Fruit fly (Drosophila melanogaster): ENCODE results near the gene SP555.

Gene SP555

DNA sequence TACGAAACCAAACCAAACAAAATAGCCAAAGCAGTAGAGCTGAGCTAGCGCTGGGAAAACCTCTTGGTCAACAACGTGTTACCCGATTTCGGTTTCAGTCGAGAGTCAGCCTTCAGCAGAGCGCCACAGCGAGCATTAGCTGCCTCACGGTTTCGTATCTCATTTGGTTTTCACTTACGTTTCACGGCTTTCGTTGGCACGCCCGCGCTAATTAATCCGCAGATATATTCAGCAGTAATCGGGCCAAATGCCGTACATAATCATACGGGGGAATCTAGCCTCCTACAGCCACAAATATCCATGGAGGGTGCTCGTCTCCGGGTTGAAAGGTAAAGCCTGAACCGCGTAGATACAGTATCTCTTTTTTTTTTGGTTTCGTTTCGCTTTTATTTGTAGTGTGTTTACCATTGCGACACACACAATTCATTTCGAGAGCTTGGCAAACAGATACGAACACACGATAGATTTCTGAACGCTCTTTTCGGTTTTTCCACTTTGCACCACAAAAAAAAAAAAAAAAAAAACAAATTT lies 6.9 kb downstream of the SP555 start, which contains the start of gene CG31650:
TSS of gene CG31650 (minus strand) at position 352 of the 531 bp plus-strand sequence.
- no peak for TF ChIP-seq usp (GFP tag; optimal IDR thresholded peaks at IDR 0.05)
- no peak for TF ChIP-seq pan (optimal IDR thresholded peaks at IDR 0.05)
- no peak for TF ChIP-seq CG8478 (optimal IDR thresholded peaks at IDR 0.05)
- no peak for TF ChIP-seq psq (optimal IDR thresholded peaks at IDR 0.05)
- no peak for TF ChIP-seq EcR (GFP tag; optimal IDR thresholded peaks at IDR 0.05)
- TF ChIP-seq Dll (optimal IDR thresholded peaks at IDR 0.05) = no peak

DNA sequence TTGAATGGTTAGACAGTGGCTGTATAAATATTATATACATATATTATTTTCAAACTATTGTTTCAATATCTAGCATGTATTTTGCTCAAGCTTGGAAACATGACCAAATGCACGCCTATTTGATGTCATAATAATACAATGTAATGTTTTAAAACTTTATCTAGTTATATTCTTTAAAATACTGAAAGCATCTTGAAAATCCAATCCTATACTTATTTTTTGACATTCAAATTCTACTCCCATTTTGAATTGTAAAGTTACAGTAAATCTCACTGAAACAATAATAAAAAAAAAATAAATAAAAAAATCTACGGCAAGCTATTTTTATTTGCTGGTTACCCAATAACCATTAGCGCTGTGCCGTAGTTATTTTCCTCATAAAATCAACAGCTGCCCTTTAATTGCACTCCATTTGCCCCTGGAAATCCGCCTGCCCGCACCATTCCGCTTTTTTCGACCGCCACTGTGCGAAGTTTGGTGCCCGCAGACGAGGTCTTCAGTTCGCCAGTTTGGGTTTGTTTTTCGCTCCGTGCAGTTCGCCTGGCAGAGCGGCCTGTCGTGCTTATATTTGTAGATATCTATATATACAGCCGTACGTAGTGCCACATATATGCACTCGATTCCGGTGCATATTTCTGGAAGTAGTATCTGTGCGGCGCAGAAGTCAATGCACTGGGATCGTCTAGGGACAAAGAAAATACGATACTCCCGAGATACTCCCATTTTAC lies 7.5 kb downstream of the SP555 start:
- TF ChIP-seq Dll (optimal IDR thresholded peaks at IDR 0.05) = no peak

DNA sequence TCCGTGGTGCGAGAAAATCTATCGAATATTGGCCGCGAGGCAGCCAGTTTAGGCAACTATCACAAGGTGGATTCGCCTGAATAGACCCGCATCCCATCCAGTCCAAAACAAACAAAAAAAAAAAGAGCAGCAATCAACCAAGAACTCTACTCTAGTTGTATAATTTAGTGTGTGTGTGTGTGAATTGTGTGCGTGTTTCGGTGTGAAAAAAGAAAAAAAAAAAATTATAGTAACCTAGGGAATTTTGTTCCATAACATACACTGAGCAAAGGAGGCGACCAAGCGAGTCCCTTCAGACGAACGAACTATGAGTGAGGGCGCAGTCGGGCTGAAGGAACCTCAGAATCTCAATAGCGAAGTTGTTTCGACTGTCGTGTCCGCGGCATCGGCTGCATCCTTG lies 8.8 kb downstream of the SP555 start:
- TF ChIP-seq pan (optimal IDR thresholded peaks at IDR 0.05) (no peak), Dll (optimal IDR thresholded peaks at IDR 0.05) (no peak), CG8478 (optimal IDR thresholded peaks at IDR 0.05) (no peak), psq (optimal IDR thresholded peaks at IDR 0.05) (no peak), EcR (GFP tag; optimal IDR thresholded peaks at IDR 0.05) (no peak), usp (GFP tag; optimal IDR thresholded peaks at IDR 0.05) (no peak)

DNA sequence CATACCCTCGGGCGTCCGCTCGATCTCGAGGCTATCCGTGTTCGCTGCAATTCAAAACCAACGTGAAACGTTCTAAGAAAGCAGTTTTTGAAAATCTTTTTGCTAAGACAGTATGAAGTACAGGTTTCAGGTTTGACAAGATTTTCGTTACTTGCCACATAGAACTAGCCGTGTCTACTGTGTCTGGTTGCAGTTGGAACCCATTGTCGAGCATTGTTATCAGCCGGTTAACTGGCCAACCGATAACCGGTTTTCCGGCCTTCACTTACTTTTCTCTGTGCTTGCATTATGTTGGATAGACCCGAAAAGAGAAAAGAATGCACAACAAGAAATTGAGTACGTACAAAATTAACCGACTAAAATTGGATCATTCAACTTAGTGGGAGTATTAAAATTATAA lies 12.5 kb downstream of the SP555 start:
- no peak for TF ChIP-seq CG8478 (optimal IDR thresholded peaks at IDR 0.05)
- TF ChIP-seq pan (optimal IDR thresholded peaks at IDR 0.05) = no peak
- no peak for TF ChIP-seq EcR (GFP tag; optimal IDR thresholded peaks at IDR 0.05)

- TF ChIP-seq EcR (GFP tag; optimal IDR thresholded peaks at IDR 0.05) (no peak), pan (optimal IDR thresholded peaks at IDR 0.05) (no peak), usp (GFP tag; optimal IDR thresholded peaks at IDR 0.05) (no peak), CG8478 (optimal IDR thresholded peaks at IDR 0.05) (no peak)
These were observed 13.3 kb downstream of the SP555 start, which contains the start of gene CG9121 for dm6 chr2L:5050825-5051224. Gene CG9121, minus strand, starts transcription at chr2L:5051062.

DNA sequence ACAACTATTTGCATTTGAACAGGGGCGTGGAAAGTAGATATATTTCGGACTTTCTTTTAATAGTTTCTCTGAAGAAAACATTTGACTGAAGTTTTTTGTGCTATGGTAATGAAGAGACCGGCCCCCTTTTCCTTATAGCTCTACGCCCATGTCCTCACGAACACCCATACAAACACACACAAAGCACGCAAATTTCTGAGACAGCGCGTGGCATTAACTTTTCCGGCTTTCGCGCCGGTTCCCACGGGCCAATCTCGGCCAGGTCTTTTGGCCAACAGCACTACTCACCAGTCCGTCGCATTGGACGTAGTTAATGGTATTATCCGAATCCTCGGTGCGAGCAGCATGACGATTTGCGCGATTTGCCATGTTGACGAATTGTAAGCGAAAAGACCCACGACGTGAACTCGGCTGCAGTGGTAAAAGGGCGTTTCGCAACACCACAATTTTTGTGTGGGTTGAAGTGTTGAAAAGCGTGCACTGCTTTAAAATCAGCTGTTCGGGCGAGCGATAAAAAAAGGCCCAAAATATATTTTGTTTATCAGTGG lies 14.9 kb downstream of the SP555 start, which contains the start of gene senju:
TSS of gene senju (plus strand) at position 477 of the 548 bp plus-strand sequence.
- TF ChIP-seq usp (GFP tag; optimal IDR thresholded peaks at IDR 0.05) (no peak), EcR (GFP tag; optimal IDR thresholded peaks at IDR 0.05) (no peak), psq (optimal IDR thresholded peaks at IDR 0.05) (no peak), Dll (optimal IDR thresholded peaks at IDR 0.05) (no peak), CG8478 (optimal IDR thresholded peaks at IDR 0.05) (no peak), pan (optimal IDR thresholded peaks at IDR 0.05) (no peak)

DNA sequence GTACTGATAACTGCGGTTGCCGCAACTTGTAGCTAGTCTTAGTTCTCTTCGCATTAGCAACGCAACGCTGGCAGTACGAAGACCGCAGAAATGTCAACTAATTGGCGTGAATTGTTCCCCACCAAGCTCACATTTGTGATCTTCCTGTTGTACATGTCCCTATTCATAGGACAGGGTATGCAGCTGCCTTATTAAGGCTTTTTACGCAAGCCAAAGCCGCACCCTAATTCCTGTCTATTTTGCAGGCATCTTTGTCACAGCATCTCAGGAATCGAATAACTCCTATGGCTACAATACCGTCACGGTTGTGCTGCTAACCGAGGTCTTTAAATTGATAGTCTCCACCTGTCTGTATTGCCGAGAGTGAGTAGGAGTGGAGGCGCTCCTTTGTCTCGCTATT lies 15.5 kb downstream of the SP555 start, which contains the start of gene eIF3h:
TSS of gene eIF3h (minus strand) at position 101 of the 400 bp plus-strand sequence.
- TF ChIP-seq pan (optimal IDR thresholded peaks at IDR 0.05) (no peak), psq (optimal IDR thresholded peaks at IDR 0.05) (no peak), Dll (optimal IDR thresholded peaks at IDR 0.05) (no peak), usp (GFP tag; optimal IDR thresholded peaks at IDR 0.05) (no peak), CG8478 (optimal IDR thresholded peaks at IDR 0.05) (no peak), EcR (GFP tag; optimal IDR thresholded peaks at IDR 0.05) (no peak)

dm6 chr2L:5054953-5055352 lies 17.4 kb downstream of the SP555 start, which contains the start of the genes CG14036 and His3.3A:
Gene CG14036, minus strand, starts transcription at chr2L:5055016.
Gene His3.3A, plus strand, starts transcription at chr2L:5055058.
- TF ChIP-seq CG8478 (optimal IDR thresholded peaks at IDR 0.05) (no peak), pan (optimal IDR thresholded peaks at IDR 0.05) (no peak), psq (optimal IDR thresholded peaks at IDR 0.05) (no peak), Dll (optimal IDR thresholded peaks at IDR 0.05) (no peak), usp (GFP tag; optimal IDR thresholded peaks at IDR 0.05) (no peak), EcR (GFP tag; optimal IDR thresholded peaks at IDR 0.05) (no peak)

DNA sequence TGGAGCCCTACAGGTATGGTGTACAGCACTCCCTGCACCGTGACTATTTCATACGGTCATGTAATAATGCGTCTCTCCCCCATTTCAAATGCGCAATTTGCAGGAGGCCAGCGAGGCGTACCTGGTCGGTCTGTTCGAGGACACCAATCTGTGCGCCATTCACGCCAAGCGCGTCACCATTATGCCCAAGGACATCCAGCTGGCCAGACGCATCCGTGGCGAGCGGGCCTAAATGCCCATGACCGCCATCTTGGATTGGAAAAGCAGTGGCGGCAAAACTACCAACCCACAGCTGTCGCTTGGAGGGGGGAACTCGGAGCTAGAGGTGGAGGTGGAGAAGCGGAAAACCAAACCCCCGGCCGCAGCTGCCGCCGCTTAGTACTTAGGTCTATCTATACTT lies 18.0 kb downstream of the SP555 start:
- TF ChIP-seq pan (optimal IDR thresholded peaks at IDR 0.05) (no peak), Dll (optimal IDR thresholded peaks at IDR 0.05) (no peak), psq (optimal IDR thresholded peaks at IDR 0.05) (no peak), EcR (GFP tag; optimal IDR thresholded peaks at IDR 0.05) (no peak), CG8478 (optimal IDR thresholded peaks at IDR 0.05) (no peak)

- TF ChIP-seq CG8478 (optimal IDR thresholded peaks at IDR 0.05) = no peak
- no peak for TF ChIP-seq pan (optimal IDR thresholded peaks at IDR 0.05)
- no peak for TF ChIP-seq usp (GFP tag; optimal IDR thresholded peaks at IDR 0.05)
- no peak for TF ChIP-seq EcR (GFP tag; optimal IDR thresholded peaks at IDR 0.05)
- TF ChIP-seq psq (optimal IDR thresholded peaks at IDR 0.05) = no peak
- TF ChIP-seq Dll (optimal IDR thresholded peaks at IDR 0.05) = no peak
These were observed 20.6 kb downstream of the SP555 start, which contains the start of gene Nepl3 for dm6 chr2L:5058094-5058493. Gene Nepl3, minus strand, starts transcription at chr2L:5058248.

- no peak for TF ChIP-seq psq (optimal IDR thresholded peaks at IDR 0.05)
- no peak for TF ChIP-seq EcR (GFP tag; optimal IDR thresholded peaks at IDR 0.05)
- TF ChIP-seq Dll (optimal IDR thresholded peaks at IDR 0.05) = no peak
- no peak for TF ChIP-seq usp (GFP tag; optimal IDR thresholded peaks at IDR 0.05)
- TF ChIP-seq CG8478 (optimal IDR thresholded peaks at IDR 0.05) = no peak
- TF ChIP-seq pan (optimal IDR thresholded peaks at IDR 0.05) = no peak
These were observed 22.2 kb downstream of the SP555 start, which contains the start of gene Rpn11 for dm6 chr2L:5059645-5060254. Gene Rpn11, minus strand, starts transcription at chr2L:5059790.

DNA sequence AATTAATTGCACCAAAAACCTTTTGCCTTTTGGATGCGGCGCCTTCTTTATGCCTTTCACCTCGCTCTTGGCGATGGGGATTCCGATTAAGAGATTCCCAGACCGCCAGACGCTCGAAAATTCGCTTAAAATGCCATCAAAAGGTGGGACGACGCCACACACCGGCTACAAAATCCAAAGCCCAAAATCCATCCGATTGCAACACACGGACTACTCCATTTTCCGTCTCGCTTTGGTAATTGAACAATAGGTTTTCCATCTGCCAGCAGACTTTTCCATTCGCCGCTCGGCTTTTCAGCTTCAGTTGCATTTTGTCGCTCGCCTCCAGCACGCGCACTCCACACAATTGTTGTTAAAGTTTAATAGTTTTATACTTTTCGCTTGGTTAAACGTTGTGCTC lies 23.0 kb downstream of the SP555 start, which contains the start of gene qtc:
TSS of gene qtc (plus strand) at position 301 of the 400 bp plus-strand sequence.
- no peak for TF ChIP-seq pan (optimal IDR thresholded peaks at IDR 0.05)
- TF ChIP-seq usp (GFP tag; optimal IDR thresholded peaks at IDR 0.05) = no peak
- no peak for TF ChIP-seq psq (optimal IDR thresholded peaks at IDR 0.05)
- no peak for TF ChIP-seq Dll (optimal IDR thresholded peaks at IDR 0.05)
- no peak for TF ChIP-seq CG8478 (optimal IDR thresholded peaks at IDR 0.05)
- no peak for TF ChIP-seq EcR (GFP tag; optimal IDR thresholded peaks at IDR 0.05)

Measured in whole organism.